Worm (Caenorhabditis elegans): Measurements from ENCODE around the gene idpb-4.

The idpb-4 gene

ce11 chrII:8737456-8737855, at the start of gene idpb-4:
Gene idpb-4 (minus strand): TSS chrII:8737556.
- TF ChIP-seq nhr-67 (tag; optimal IDR thresholded peaks at IDR 0.05): no peak
- TF ChIP-seq ceh-16 (tag; optimal IDR thresholded peaks at IDR 0.05): no peak
- no peak for TF ChIP-seq lin-39 (tag; optimal IDR thresholded peaks at IDR 0.05)
- TF ChIP-seq fkh-2 (tag; optimal IDR thresholded peaks at IDR 0.05): no peak
- no peak for TF ChIP-seq nhr-23 (tag; optimal IDR thresholded peaks at IDR 0.05)
- no peak for TF ChIP-seq lsy-12 (tag; optimal IDR thresholded peaks at IDR 0.05)

- peak; percentile 78 for TF ChIP-seq hmg-11 (tag; optimal IDR thresholded peaks at IDR 0.05)
- TF ChIP-seq ztf-4 (tag; optimal IDR thresholded peaks at IDR 0.05): no peak
- TF ChIP-seq daf-12 (tag; optimal IDR thresholded peaks at IDR 0.05): no peak
- TF ChIP-seq aly-2 (tag; optimal IDR thresholded peaks at IDR 0.05): no peak
- no peak for TF ChIP-seq unc-39 (tag; optimal IDR thresholded peaks at IDR 0.05)
- TF ChIP-seq pqm-1 (tag; optimal IDR thresholded peaks at IDR 0.05): no peak
- TF ChIP-seq tbx-2 (tag; optimal IDR thresholded peaks at IDR 0.05): no peak
- TF ChIP-seq nhr-25 (tag; optimal IDR thresholded peaks at IDR 0.05): no peak
- peak; percentile 55 for TF ChIP-seq nfya-1 (tag; optimal IDR thresholded peaks at IDR 0.05; ENCODE audit: insufficient read depth)
- no peak for TF ChIP-seq fkh-2 (tag; optimal IDR thresholded peaks at IDR 0.05)
- TF ChIP-seq lsy-12 (tag; optimal IDR thresholded peaks at IDR 0.05): no peak
- TF ChIP-seq jun-1 (tag; optimal IDR thresholded peaks at IDR 0.05): no peak
- TF ChIP-seq nhr-237 (tag; optimal IDR thresholded peaks at IDR 0.05): no peak
- peak; percentile 71 for TF ChIP-seq ama-1 (optimal IDR thresholded peaks at IDR 0.05)
- TF ChIP-seq snpc-4 (tag; optimal IDR thresholded peaks at IDR 0.05): peak; percentile 38
- TF ChIP-seq egl-27 (tag; optimal IDR thresholded peaks at IDR 0.05): no peak
- peak; percentile 1 for TF ChIP-seq nhr-11 (tag; optimal IDR thresholded peaks at IDR 0.05)
- no peak for TF ChIP-seq nhr-76 (tag; optimal IDR thresholded peaks at IDR 0.05)
- TF ChIP-seq lin-15B (tag; optimal IDR thresholded peaks at IDR 0.05): no peak
- TF ChIP-seq eor-1 (tag; optimal IDR thresholded peaks at IDR 0.05): no peak
- no peak for TF ChIP-seq nhr-12 (tag; optimal IDR thresholded peaks at IDR 0.05)
- TF ChIP-seq egl-5 (tag; optimal IDR thresholded peaks at IDR 0.05): peak; percentile 25
These were observed 48.5 kb upstream of the idpb-4 start for ce11 chrII:8785875-8786274.

ce11 chrII:8784235-8784928, 47.0 kb upstream of the idpb-4 start:
- TF ChIP-seq elt-2 (tag; optimal IDR thresholded peaks at IDR 0.05) (peak; percentile 29), nhr-237 (tag; optimal IDR thresholded peaks at IDR 0.05) (no peak), nfya-1 (tag; optimal IDR thresholded peaks at IDR 0.05; ENCODE audit: insufficient read depth) (peak; percentile 81), pqm-1 (tag; optimal IDR thresholded peaks at IDR 0.05) (peak; percentile 32), pha-4 (tag; optimal IDR thresholded peaks at IDR 0.05) (peak; percentile 38), ama-1 (optimal IDR thresholded peaks at IDR 0.05) (peak; percentile 94), nhr-12 (tag; optimal IDR thresholded peaks at IDR 0.05) (no peak), nhr-43 (tag; optimal IDR thresholded peaks at IDR 0.05; ENCODE audit: poor library complexity, severe bottlenecking) (peak; percentile 13), ceh-28 (tag; optimal IDR thresholded peaks at IDR 0.05) (peak; percentile 9), hmg-11 (tag; optimal IDR thresholded peaks at IDR 0.05) (peak; percentile 57), elt-3 (tag; optimal IDR thresholded peaks at IDR 0.05) (no peak), lin-39 (tag; optimal IDR thresholded peaks at IDR 0.05) (peak; percentile 67)

ce11 chrII:8783451-8783967, 46.2 kb upstream of the idpb-4 start, which contains the start of gene sgn-1:
Gene sgn-1 (minus strand): TSS chrII:8783670.
- TF ChIP-seq ceh-16 (tag; optimal IDR thresholded peaks at IDR 0.05) (no peak), pha-4 (tag; optimal IDR thresholded peaks at IDR 0.05) (no peak), ceh-82 (tag; optimal IDR thresholded peaks at IDR 0.05) (no peak), elt-3 (tag; optimal IDR thresholded peaks at IDR 0.05) (no peak), hmg-11 (tag; optimal IDR thresholded peaks at IDR 0.05) (no peak), nhr-12 (tag; optimal IDR thresholded peaks at IDR 0.05) (no peak), nhr-67 (tag; optimal IDR thresholded peaks at IDR 0.05) (no peak), mml-1 (tag; optimal IDR thresholded peaks at IDR 0.05) (no peak), nhr-76 (tag; optimal IDR thresholded peaks at IDR 0.05) (no peak), nfya-1 (tag; optimal IDR thresholded peaks at IDR 0.05; ENCODE audit: insufficient read depth) (no peak), zag-1 (tag; optimal IDR thresholded peaks at IDR 0.05) (no peak), R02D3.7 (tag; optimal IDR thresholded peaks at IDR 0.05) (no peak)

Data from whole organism, L3 larva.